Fruit fly (Drosophila melanogaster) whole organism: ENCODE results near the gene CG15211.

Source experiments
- CG8478 ChIP-seq: fragments of >200 bp; optimal IDR thresholded peaks from 2 replicates; lab custom pipeline; 2018; ENCODE audit warnings: inconsistent platforms
- EcR ChIP-seq, 2 experiments: fragments of >200 bp; optimal IDR thresholded peaks; 2 replicates each; lab custom pipeline; 2017; ENCODE audit warnings: missing biosample characterization in 2 of 2, missing genetic modification characterization in 2 of 2, missing genetic modification reagents in 2 of 2

DNA sequence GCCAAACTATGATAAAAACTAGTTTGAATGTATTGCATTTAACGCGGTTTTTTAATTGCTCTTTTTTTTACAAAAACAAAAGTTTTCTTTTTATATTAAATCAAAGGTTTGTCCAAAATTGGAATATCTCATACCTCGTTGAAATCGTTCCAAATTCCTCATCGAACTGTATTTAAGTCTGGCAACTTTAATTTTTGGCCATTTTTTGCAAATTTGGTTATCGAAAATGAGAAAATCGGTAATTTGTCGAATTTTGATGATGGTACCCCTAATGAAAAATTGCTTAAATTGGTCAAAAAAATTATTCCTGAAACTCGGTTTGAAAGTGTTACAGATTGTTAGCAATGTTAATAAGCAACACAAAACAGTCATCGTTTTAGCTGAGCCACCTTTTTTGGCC is 15.0 kb downstream of the CG15211 start:
- TF ChIP-seq EcR (GFP tag; optimal IDR thresholded peaks at IDR 0.05; lab: Kevin White, UChicago) (no peak), CG8478 (lab: Kevin White, UChicago) (no peak)
